Worm (Caenorhabditis elegans) whole organism, L4 larva: ENCODE data around the gene srx-134.
A peak's percentile ranks its signal among the peaks of the same experiment; 100 is the strongest.

ENCODE experiments used
- F10B5.3 ChIP-seq: sonication (generic microtip); optimal IDR thresholded peaks from 2 replicates; lab custom pipeline; 2016; ENCODE audit warnings: mild to moderate bottlenecking, missing genetic modification characterization, missing compliant biosample characterization
- F26F4.8 ChIP-seq: fragments of 200-800 bp; sonication (Bioruptor generic); conservative IDR thresholded peaks from 2 replicates; pipeline ENCODE4 v1.3.6; 2022; ENCODE audit warnings: missing genetic modification characterization, missing compliant biosample characterization
- F37D6.2 ChIP-seq: sonication (generic microtip); optimal IDR thresholded peaks from 2 replicates; lab custom pipeline; 2016; ENCODE audit warnings: mild to moderate bottlenecking, missing genetic modification characterization, missing compliant biosample characterization
- F49E8.2 ChIP-seq: sonication (generic microtip); optimal IDR thresholded peaks from 2 replicates; lab custom pipeline; 2016; ENCODE audit warnings: missing compliant biosample characterization, mild to moderate bottlenecking, missing genetic modification characterization, borderline replicate concordance
- R02D3.7 ChIP-seq: fragments of 150-350 bp; sonication (generic microtip); optimal IDR thresholded peaks from 3 replicates; lab custom pipeline; 2014; ENCODE audit warnings: missing biosample characterization, missing genetic modification characterization
- Y105C5A.15 ChIP-seq: fragments of 200-800 bp; sonication (Bioruptor generic); IDR thresholded peaks from 2 replicates; pipeline ENCODE4 v1.3.6; 2022; ENCODE audit warnings: missing genetic modification characterization, missing compliant biosample characterization
- ZK546.5 ChIP-seq, 2 experiments: sonication (generic microtip); optimal IDR thresholded peaks; 2 replicates each; lab custom pipeline; 2017; ENCODE audit warnings: missing biosample characterization in 2 of 2, missing genetic modification characterization in 2 of 2
- ces-1 ChIP-seq: fragments of 150-350 bp; sonication (generic microtip); optimal IDR thresholded peaks from 4 replicates; lab custom pipeline; 2014; ENCODE audit warnings: missing biosample characterization, missing genetic modification reagents, missing genetic modification characterization
- ctbp-1 ChIP-seq: fragments of 200-800 bp; sonication (Bioruptor generic); IDR thresholded peaks from 2 replicates; pipeline ENCODE4 v1.3.6; 2022; ENCODE audit warnings: missing genetic modification reagents, missing genetic modification characterization, missing compliant biosample characterization
- daf-19 ChIP-seq: fragments of 200-800 bp; sonication (Bioruptor generic); conservative IDR thresholded peaks from 2 replicates; pipeline ENCODE4 v1.3.6; 2022; ENCODE audit warnings: missing genetic modification characterization, missing compliant biosample characterization
- dmd-6 ChIP-seq: fragments of 200-800 bp; sonication (Bioruptor generic); IDR thresholded peaks from 2 replicates; pipeline ENCODE4 v1.3.6; 2022; ENCODE audit warnings: missing genetic modification reagents, missing genetic modification characterization, missing compliant biosample characterization
- dpl-1 ChIP-seq: fragments of 150-350 bp; optimal IDR thresholded peaks from 2 replicates; lab custom pipeline; 2014; ENCODE audit warnings: missing biosample characterization, missing genetic modification reagents, missing genetic modification characterization
- duxl-1 ChIP-seq: sonication (generic microtip); optimal IDR thresholded peaks from 2 replicates; lab custom pipeline; 2016; ENCODE audit warnings: mild to moderate bottlenecking, missing genetic modification characterization, moderate library complexity, missing compliant biosample characterization; ENCODE audit not compliant: poor library complexity
- hif-1 ChIP-seq, 2 experiments: sonication (generic microtip); optimal IDR thresholded peaks; 2 replicates each; lab custom pipeline; 2016 to 2017; ENCODE audit warnings: missing compliant biosample characterization in 2 of 2, missing genetic modification characterization in 2 of 2, missing genetic modification reagents in 2 of 2, missing genotype in 2 of 2, mild to moderate bottlenecking in 1 of 2
- hlh-11 ChIP-seq: fragments of 200-800 bp; sonication (Bioruptor generic); optimal IDR thresholded peaks from 2 replicates; lab custom pipeline; 2018; ENCODE audit warnings: mild to moderate bottlenecking, missing genetic modification characterization, missing compliant biosample characterization
- lim-7 ChIP-seq: fragments of 200-800 bp; sonication (Bioruptor generic); IDR thresholded peaks from 2 replicates; pipeline ENCODE4 v1.3.6; 2022; ENCODE audit warnings: missing genetic modification characterization, missing compliant biosample characterization
- lin-1 ChIP-seq: fragments of 200-800 bp; sonication (Bioruptor generic); IDR thresholded peaks from 2 replicates; pipeline ENCODE4 v1.3.6; 2022; ENCODE audit warnings: missing genetic modification reagents, missing genetic modification characterization, missing compliant biosample characterization
- lin-13 ChIP-seq: fragments of 150-350 bp; optimal IDR thresholded peaks from 2 replicates; lab custom pipeline; 2014; ENCODE audit warnings: missing biosample characterization, missing genetic modification reagents, missing genetic modification characterization
- lin-15B ChIP-seq: fragments of 150-350 bp; sonication (generic microtip); optimal IDR thresholded peaks from 3 replicates; lab custom pipeline; 2014; ENCODE audit warnings: missing biosample characterization, missing genetic modification characterization
- lin-29 ChIP-seq: fragments of 200-800 bp; sonication (Bioruptor generic); IDR thresholded peaks from 2 replicates; pipeline ENCODE4 v1.3.6; 2022; ENCODE audit warnings: missing genetic modification reagents, missing genetic modification characterization, missing compliant biosample characterization
- lin-38 ChIP-seq: fragments of 200-800 bp; sonication (Bioruptor generic); IDR thresholded peaks from 2 replicates; pipeline ENCODE4 v1.3.6; 2022; ENCODE audit warnings: missing genetic modification reagents, missing genetic modification characterization, missing compliant biosample characterization
- lsy-2 ChIP-seq, 2 experiments: fragments of 150-350 bp in 1 of 2; sonication (generic microtip) in 1 of 2; optimal IDR thresholded peaks; 2 replicates each; lab custom pipeline; 2014 to 2017; ENCODE audit warnings: missing biosample characterization in 2 of 2, missing genetic modification characterization in 2 of 2
- madf-5 ChIP-seq, 2 experiments: fragments of 200-800 bp; sonication (Bioruptor generic); IDR thresholded peaks; 2 replicates each; pipeline ENCODE4 v1.3.6; 2022; ENCODE audit warnings: missing compliant biosample characterization in 2 of 2, missing genetic modification characterization in 2 of 2
- mep-1 ChIP-seq: fragments of 150-350 bp; sonication (generic microtip); optimal IDR thresholded peaks from 3 replicates; lab custom pipeline; 2014; ENCODE audit warnings: missing biosample characterization, missing genetic modification characterization
- mes-2 ChIP-seq: sonication (generic microtip); optimal IDR thresholded peaks from 2 replicates; lab custom pipeline; 2016; ENCODE audit warnings: missing genotype, mild to moderate bottlenecking, missing genetic modification characterization, missing compliant biosample characterization; ENCODE audit not compliant: poor library complexity, severe bottlenecking
- mxl-2 ChIP-seq: fragments of 200-800 bp; sonication (Bioruptor generic); conservative IDR thresholded peaks from 2 replicates; pipeline ENCODE4 v1.3.6; 2022; ENCODE audit warnings: missing genetic modification reagents, missing genetic modification characterization, missing compliant biosample characterization
- mxl-3 ChIP-seq: fragments of 200-800 bp; sonication (Bioruptor generic); optimal IDR thresholded peaks from 2 replicates; lab custom pipeline; 2018; ENCODE audit warnings: mild to moderate bottlenecking, missing genetic modification characterization, missing compliant biosample characterization
- nhr-102 ChIP-seq: sonication (generic microtip); optimal IDR thresholded peaks from 2 replicates; lab custom pipeline; 2016; ENCODE audit warnings: mild to moderate bottlenecking, missing genetic modification characterization, moderate library complexity, missing compliant biosample characterization
- nhr-11 ChIP-seq: fragments of 150-350 bp; optimal IDR thresholded peaks from 2 replicates; lab custom pipeline; 2014; ENCODE audit warnings: missing biosample characterization, missing genetic modification characterization
- nhr-28 ChIP-seq: fragments of 150-350 bp; optimal IDR thresholded peaks from 2 replicates; lab custom pipeline; 2014; ENCODE audit warnings: missing biosample characterization, missing genetic modification characterization
- nhr-41 ChIP-seq: fragments of 200-800 bp; sonication (Bioruptor generic); IDR thresholded peaks from 2 replicates; pipeline ENCODE4 v1.3.6; 2022; ENCODE audit warnings: missing genetic modification reagents, missing genetic modification characterization, missing compliant biosample characterization
- nhr-42 ChIP-seq: fragments of 200-800 bp; sonication (Bioruptor generic); IDR thresholded peaks from 2 replicates; pipeline ENCODE4 v1.3.6; 2022; ENCODE audit warnings: missing genetic modification characterization, missing compliant biosample characterization
- nhr-76 ChIP-seq: fragments of 150-350 bp; optimal IDR thresholded peaks from 2 replicates; lab custom pipeline; 2014; ENCODE audit warnings: missing biosample characterization, missing genetic modification characterization
- nhr-77 ChIP-seq: fragments of 150-350 bp; optimal IDR thresholded peaks from 2 replicates; lab custom pipeline; 2014; ENCODE audit warnings: missing biosample characterization, missing genetic modification characterization
- pha-4 ChIP-seq, 2 experiments: fragments of 150-350 bp in 1 of 2; fragments of 200-800 bp in 1 of 2; sonication (Bioruptor generic) in 1 of 2; IDR thresholded peaks in 1 of 2; optimal IDR thresholded peaks in 1 of 2; 2 replicates each; pipeline versions ENCODE4 v1.3.6 to Lab custom; 2014 to 2022; ENCODE audit warnings: missing genetic modification characterization in 2 of 2, missing genetic modification reagents in 2 of 2, missing biosample characterization in 1 of 2, missing compliant biosample characterization in 1 of 2
- pqm-1 ChIP-seq: sonication (generic microtip); optimal IDR thresholded peaks from 2 replicates; lab custom pipeline; 2017; ENCODE audit warnings: missing biosample characterization, missing genetic modification characterization
- saeg-2 ChIP-seq: fragments of 200-800 bp; sonication (Bioruptor generic); IDR thresholded peaks from 2 replicates; pipeline ENCODE4 v1.3.6; 2022; ENCODE audit warnings: missing genetic modification reagents, missing genetic modification characterization, missing compliant biosample characterization
- set-16 ChIP-seq: fragments of 200-800 bp; sonication (Bioruptor generic); IDR thresholded peaks from 2 replicates; pipeline ENCODE4 v1.3.6; 2022; ENCODE audit warnings: missing genetic modification reagents, missing genetic modification characterization, missing compliant biosample characterization
- skn-1 ChIP-seq: fragments of 150-350 bp; optimal IDR thresholded peaks from 2 replicates; lab custom pipeline; 2014; ENCODE audit warnings: missing biosample characterization, missing genetic modification characterization
- spr-1 ChIP-seq: sonication (generic microtip); optimal IDR thresholded peaks from 2 replicates; lab custom pipeline; 2016; ENCODE audit warnings: mild to moderate bottlenecking, missing genetic modification characterization, missing compliant biosample characterization
- spr-3 ChIP-seq: fragments of 200-800 bp; sonication (Bioruptor generic); optimal IDR thresholded peaks from 2 replicates; lab custom pipeline; 2018; ENCODE audit warnings: mild to moderate bottlenecking, missing genetic modification characterization, missing compliant biosample characterization
- tag-97 ChIP-seq: fragments of 200-800 bp; sonication (Bioruptor generic); IDR thresholded peaks from 2 replicates; pipeline ENCODE4 v1.3.6; 2022; ENCODE audit warnings: missing genetic modification characterization, missing compliant biosample characterization
- tra-1 ChIP-seq: fragments of 200-800 bp; sonication (Bioruptor generic); IDR thresholded peaks from 2 replicates; pipeline ENCODE4 v1.3.6; 2022; ENCODE audit warnings: missing genetic modification reagents, missing genetic modification characterization, missing compliant biosample characterization
- unc-39 ChIP-seq: sonication (generic microtip); optimal IDR thresholded peaks from 2 replicates; lab custom pipeline; 2017; ENCODE audit warnings: missing biosample characterization, missing genetic modification characterization
- unc-62 ChIP-seq, 3 experiments: fragments of 150-350 bp in 1 of 3; sonication (generic microtip); optimal IDR thresholded peaks in 2 of 3; peaks in 1 of 3; 1 replicate in 1 of 3; 2 replicates in 2 of 3; lab custom pipeline; 2014 to 2017; ENCODE audit warnings: missing biosample characterization in 3 of 3, missing genetic modification characterization in 3 of 3, missing genetic modification reagents in 3 of 3, missing genotype in 1 of 3
- vab-7 ChIP-seq: fragments of 200-800 bp; sonication (Bioruptor generic); IDR thresholded peaks from 2 replicates; pipeline ENCODE4 v1.3.6; 2022; ENCODE audit warnings: missing genetic modification reagents, missing genetic modification characterization, missing compliant biosample characterization
- zag-1 ChIP-seq: fragments of 150-350 bp; optimal IDR thresholded peaks from 2 replicates; lab custom pipeline; 2014; ENCODE audit warnings: missing biosample characterization, missing genetic modification characterization
- zfp-2 ChIP-seq: sonication (generic microtip); optimal IDR thresholded peaks from 2 replicates; lab custom pipeline; 2016; ENCODE audit warnings: mild to moderate bottlenecking, missing genetic modification characterization, missing compliant biosample characterization

srx-134 gene

ce11 chrV:13818824-13819408, 37.4 kb downstream of the srx-134 start, which contains the start of gene sel-10 (continued):
- TF ChIP-seq saeg-2 (GFP tag; lab: Robert Waterston, UW) (no peak), Y105C5A.15 (GFP tag; lab: Robert Waterston, UW) (no peak), mep-1 (tag; lab: Kevin White, UChicago) (no peak), F37D6.2 (peak; percentile 36), pha-4 (GFP tag; IDR thresholded peaks at IDR 0.05; lab: Robert Waterston, UW) (peak; percentile 30; the same call in 1 of the 2 replicates), pha-4 (tag; optimal IDR thresholded peaks at IDR 0.05; lab: Kevin White, UChicago) (peak; percentile 47), lim-7 (no peak), F49E8.2 (no peak), mxl-2 (no peak), lin-38 (GFP tag; lab: Robert Waterston, UW) (no peak), lin-29 (GFP tag; lab: Robert Waterston, UW) (no peak), ces-1 (GFP tag; lab: Kevin White, UChicago) (no peak), lin-1 (no peak), tag-97 (GFP tag; lab: Robert Waterston, UW) (no peak), spr-1 (no peak), mes-2 (tag; lab: Kevin White, UChicago) (peak; percentile 84), F26F4.8 (no peak), ZK546.5 (tag; optimal IDR thresholded peaks at IDR 0.05; lab: Kevin White, UChicago) (no peak), nhr-41 (GFP tag; lab: Robert Waterston, UW) (no peak), hif-1 (tag; optimal IDR thresholded peaks at IDR 0.05; lab: Kevin White, UChicago) (peak in 1 of 2 experiments; percentile 65), dpl-1 (peak; percentile 76), pqm-1 (no peak), zfp-2 (tag; lab: Kevin White, UChicago) (no peak), tra-1 (GFP tag; lab: Robert Waterston, UW) (no peak), F10B5.3 (tag; lab: Kevin White, UChicago) (peak; percentile 23), unc-39 (no peak), hlh-11 (no peak), unc-62 (GFP tag; optimal IDR thresholded peaks at IDR 0.05 in 1 of 2; lab: Kevin White, UChicago) (peak in 1 of 2 experiments; percentile 59), unc-62 (tag; optimal IDR thresholded peaks at IDR 0.05; lab: Kevin White, UChicago) (no peak), ctbp-1 (GFP tag; lab: Robert Waterston, UW) (no peak), nhr-102 (tag; lab: Kevin White, UChicago) (no peak), lin-15B (tag; lab: Kevin White, UChicago) (no peak), zag-1 (tag; lab: Kevin White, UChicago) (no peak), duxl-1 (tag; lab: Kevin White, UChicago) (peak; percentile 66), spr-3 (GFP tag; lab: Kevin White, UChicago) (no peak), vab-7 (no peak), nhr-76 (tag; lab: Kevin White, UChicago) (no peak), madf-5 (GFP tag; IDR thresholded peaks at IDR 0.05; lab: Robert Waterston, UW) (no peak), set-16 (GFP tag; lab: Robert Waterston, UW) (no peak), skn-1 (tag; lab: Kevin White, UChicago) (no peak), R02D3.7 (tag; lab: Kevin White, UChicago) (no peak), nhr-28 (peak; percentile 52), mxl-3 (GFP tag; lab: Kevin White, UChicago) (peak; percentile 57), daf-19 (GFP tag; lab: Robert Waterston, UW) (no peak), lsy-2 (tag; optimal IDR thresholded peaks at IDR 0.05; lab: Kevin White, UChicago) (peak in 1 of 2 experiments; percentile 83), nhr-11 (tag; lab: Kevin White, UChicago) (peak; percentile 60), nhr-77 (tag; lab: Kevin White, UChicago) (no peak), nhr-42 (GFP tag; lab: Robert Waterston, UW) (no peak), lin-13 (GFP tag; lab: Kevin White, UChicago) (peak; percentile 66), dmd-6 (GFP tag; lab: Robert Waterston, UW) (peak; percentile 70)
